Worm (Caenorhabditis elegans) whole organism, early embryonic: ENCODE measurements around the gene dmsr-9.

ENCODE experiments used
- F13C5.2 ChIP-seq: sonication (generic microtip); optimal IDR thresholded peaks from 2 replicates; lab custom pipeline; 2017; ENCODE audit warnings: mild to moderate bottlenecking, missing genetic modification characterization, inconsistent platforms, missing compliant biosample characterization
- aly-1 ChIP-seq: sonication (generic microtip); optimal IDR thresholded peaks from 2 replicates; lab custom pipeline; 2016; ENCODE audit warnings: missing genetic modification characterization, missing compliant biosample characterization
- ama-1 ChIP-seq: fragments of 150-350 bp; optimal IDR thresholded peaks from 2 replicates; lab custom pipeline; 2014
- ceh-13 ChIP-seq: fragments of 200-800 bp; sonication (Bioruptor generic); optimal IDR thresholded peaks from 2 replicates; lab custom pipeline; 2018; ENCODE audit warnings: mild to moderate bottlenecking, missing genetic modification characterization, missing compliant biosample characterization
- ets-7 ChIP-seq: sonication (generic microtip); optimal IDR thresholded peaks from 2 replicates; lab custom pipeline; 2016; ENCODE audit warnings: missing genotype, missing genetic modification characterization, missing compliant biosample characterization
- flt-1 ChIP-seq: fragments of 200-800 bp; sonication (Bioruptor generic); IDR thresholded peaks from 2 replicates; pipeline ENCODE4 v1.3.6; 2022; ENCODE audit warnings: missing genetic modification characterization, missing compliant biosample characterization
- hmbx-1 ChIP-seq: sonication (generic microtip); optimal IDR thresholded peaks from 2 replicates; lab custom pipeline; 2016; ENCODE audit warnings: mild to moderate bottlenecking, missing genetic modification characterization, missing compliant biosample characterization
- hmg-4 ChIP-seq: fragments of 200-800 bp; sonication (Bioruptor generic); optimal IDR thresholded peaks from 2 replicates; lab custom pipeline; 2018; ENCODE audit warnings: mild to moderate bottlenecking, missing genetic modification characterization, missing compliant biosample characterization
- hnd-1 ChIP-seq: sonication (generic microtip); optimal IDR thresholded peaks from 2 replicates; lab custom pipeline; 2016; ENCODE audit warnings: missing genetic modification characterization, missing compliant biosample characterization
- pes-1 ChIP-seq: fragments of 200-800 bp; sonication (Bioruptor generic); IDR thresholded peaks from 2 replicates; pipeline ENCODE4 v1.3.6; 2022; ENCODE audit warnings: missing genetic modification reagents, missing genetic modification characterization, missing compliant biosample characterization
- scrt-1 ChIP-seq: fragments of 200-800 bp; sonication (Bioruptor generic); IDR thresholded peaks from 2 replicates; pipeline ENCODE4 v1.3.6; 2022; ENCODE audit warnings: missing genetic modification characterization, missing compliant biosample characterization
- tbx-11 ChIP-seq: fragments of 200-800 bp; sonication (Bioruptor generic); IDR thresholded peaks from 2 replicates; pipeline ENCODE4 v1.3.6; 2022; ENCODE audit warnings: missing genetic modification characterization, missing compliant biosample characterization
- tra-4 ChIP-seq: sonication (generic microtip); optimal IDR thresholded peaks from 2 replicates; lab custom pipeline; 2017; ENCODE audit warnings: missing genetic modification characterization, missing compliant biosample characterization

ce11 chrV:6813862-6814261 lies 14.4 kb upstream of the dmsr-9 start:
- TF ChIP-seq ets-7 (tag; lab: Kevin White, UChicago), result no peak
- no peak for TF ChIP-seq aly-1
- TF ChIP-seq pes-1 (GFP tag; lab: Robert Waterston, UW), result no peak
- no peak for TF ChIP-seq F13C5.2 (tag; lab: Kevin White, UChicago)
- no peak for TF ChIP-seq ama-1 (lab: Kevin White, UChicago)
- no peak for TF ChIP-seq flt-1 (GFP tag; lab: Robert Waterston, UW)
- TF ChIP-seq tra-4 (tag; lab: Kevin White, UChicago), result no peak
- no peak for TF ChIP-seq scrt-1 (GFP tag; lab: Robert Waterston, UW)
- no peak for TF ChIP-seq hnd-1
- TF ChIP-seq hmbx-1, result no peak
- no peak for TF ChIP-seq hmg-4 (GFP tag; lab: Kevin White, UChicago)
- no peak for TF ChIP-seq tbx-11
- no peak for TF ChIP-seq ceh-13
